Worm (Caenorhabditis elegans) whole organism, midembryonic: ENCODE data around the gene ulp-1.

ENCODE experiments used
- T22C8.4 ChIP-seq: fragments of 200-800 bp; sonication (Bioruptor generic); IDR thresholded peaks from 2 replicates; pipeline ENCODE4 v1.3.6; 2022; ENCODE audit warnings: missing genetic modification characterization, missing compliant biosample characterization
- cog-1 ChIP-seq: sonication (generic microtip); optimal IDR thresholded peaks from 2 replicates; lab custom pipeline; 2016; ENCODE audit warnings: missing genetic modification characterization, missing compliant biosample characterization
- flt-1 ChIP-seq: fragments of 200-800 bp; sonication (Bioruptor generic); IDR thresholded peaks from 2 replicates; pipeline ENCODE4 v1.3.6; 2022; ENCODE audit warnings: missing genetic modification characterization, missing compliant biosample characterization
- klf-2 ChIP-seq: fragments of 200-800 bp; sonication (Bioruptor generic); conservative IDR thresholded peaks from 2 replicates; pipeline ENCODE4 v1.3.6; 2022; ENCODE audit warnings: missing genetic modification reagents, missing genetic modification characterization, missing compliant biosample characterization
- med-1 ChIP-seq: sonication (generic microtip); optimal IDR thresholded peaks from 2 replicates; lab custom pipeline; 2017; ENCODE audit warnings: missing genetic modification characterization, mild to moderate bottlenecking, missing compliant biosample characterization, antibody characterized with exemption, missing genetic modification reagents; ENCODE audit not compliant: insufficient read depth
- ref-1 ChIP-seq: fragments of 200-800 bp; sonication (Bioruptor generic); conservative IDR thresholded peaks from 2 replicates; pipeline ENCODE4 v1.3.6; 2022; ENCODE audit warnings: missing genetic modification reagents, missing genetic modification characterization, missing compliant biosample characterization
- tab-1 ChIP-seq: fragments of 200-800 bp; sonication (Bioruptor generic); IDR thresholded peaks from 2 replicates; pipeline ENCODE4 v1.3.6; 2022; ENCODE audit warnings: missing genetic modification characterization, missing compliant biosample characterization
- ztf-23 ChIP-seq: fragments of 200-800 bp; sonication (Bioruptor generic); IDR thresholded peaks from 2 replicates; pipeline ENCODE4 v1.3.6; 2022; ENCODE audit warnings: missing genetic modification reagents, missing genetic modification characterization, missing compliant biosample characterization
- ztf-29 ChIP-seq: fragments of 200-800 bp; sonication (Bioruptor generic); IDR thresholded peaks from 2 replicates; pipeline ENCODE4 v1.3.6; 2022; ENCODE audit warnings: missing genetic modification reagents, missing genetic modification characterization, missing compliant biosample characterization

The ulp-1 gene

ce11 chrIII:5150980-5151379 lies 18.6 kb downstream of the ulp-1 start:
- TF ChIP-seq med-1: no peak
- no peak for TF ChIP-seq ztf-23 (GFP tag; lab: Robert Waterston, UW)
- TF ChIP-seq klf-2: no peak
- TF ChIP-seq tab-1 (GFP tag; lab: Robert Waterston, UW): no peak
- TF ChIP-seq ztf-29 (GFP tag; lab: Robert Waterston, UW): no peak
- no peak for TF ChIP-seq cog-1 (tag; lab: Kevin White, UChicago)
- no peak for TF ChIP-seq flt-1 (GFP tag; lab: Robert Waterston, UW)
- no peak for TF ChIP-seq ref-1
- no peak for TF ChIP-seq T22C8.4 (GFP tag; lab: Robert Waterston, UW)

- no peak for TF ChIP-seq med-1
- TF ChIP-seq ref-1: no peak
- TF ChIP-seq ztf-23 (GFP tag; lab: Robert Waterston, UW): no peak
- no peak for TF ChIP-seq flt-1 (GFP tag; lab: Robert Waterston, UW)
- no peak for TF ChIP-seq cog-1 (tag; lab: Kevin White, UChicago)
- no peak for TF ChIP-seq klf-2
- TF ChIP-seq T22C8.4 (GFP tag; lab: Robert Waterston, UW): no peak
- no peak for TF ChIP-seq ztf-29 (GFP tag; lab: Robert Waterston, UW)
- TF ChIP-seq tab-1 (GFP tag; lab: Robert Waterston, UW): no peak
These were observed 19.6 kb downstream of the ulp-1 start for ce11 chrIII:5150012-5150411.

- TF ChIP-seq ztf-23 (GFP tag; lab: Robert Waterston, UW) (no peak), ztf-29 (GFP tag; lab: Robert Waterston, UW) (no peak), tab-1 (GFP tag; lab: Robert Waterston, UW) (no peak), T22C8.4 (GFP tag; lab: Robert Waterston, UW) (no peak), flt-1 (GFP tag; lab: Robert Waterston, UW) (no peak), med-1 (no peak), klf-2 (no peak), ref-1 (no peak), cog-1 (tag; lab: Kevin White, UChicago) (no peak)
These were observed 20.1 kb downstream of the ulp-1 start, which contains the start of gene Y54H5A.2 for ce11 chrIII:5149478-5149877. Gene Y54H5A.2, minus strand, starts transcription at chrIII:5149578.

ce11 chrIII:5147445-5147844 lies 22.2 kb downstream of the ulp-1 start:
- TF ChIP-seq ztf-23 (GFP tag; lab: Robert Waterston, UW) (no peak), T22C8.4 (GFP tag; lab: Robert Waterston, UW) (no peak), cog-1 (tag; lab: Kevin White, UChicago) (no peak), klf-2 (no peak), flt-1 (GFP tag; lab: Robert Waterston, UW) (no peak), tab-1 (GFP tag; lab: Robert Waterston, UW) (no peak), ztf-29 (GFP tag; lab: Robert Waterston, UW) (no peak), med-1 (no peak), ref-1 (no peak)

ce11 chrIII:5146749-5147148 lies 22.9 kb downstream of the ulp-1 start:
- TF ChIP-seq ztf-23 (GFP tag; lab: Robert Waterston, UW) (no peak), T22C8.4 (GFP tag; lab: Robert Waterston, UW) (no peak), tab-1 (GFP tag; lab: Robert Waterston, UW) (no peak), cog-1 (tag; lab: Kevin White, UChicago) (no peak), ref-1 (no peak), med-1 (no peak), ztf-29 (GFP tag; lab: Robert Waterston, UW) (no peak)

- TF ChIP-seq ztf-23 (GFP tag; lab: Robert Waterston, UW) (no peak), flt-1 (GFP tag; lab: Robert Waterston, UW) (no peak), tab-1 (GFP tag; lab: Robert Waterston, UW) (no peak), ref-1 (no peak), T22C8.4 (GFP tag; lab: Robert Waterston, UW) (no peak), klf-2 (no peak), ztf-29 (GFP tag; lab: Robert Waterston, UW) (no peak), cog-1 (tag; lab: Kevin White, UChicago) (no peak), med-1 (no peak)
These were observed 23.7 kb downstream of the ulp-1 start for ce11 chrIII:5145874-5146273.

ce11 chrIII:5144169-5144568 lies 25.4 kb downstream of the ulp-1 start:
- TF ChIP-seq ref-1: no peak
- no peak for TF ChIP-seq ztf-29 (GFP tag; lab: Robert Waterston, UW)
- no peak for TF ChIP-seq klf-2
- TF ChIP-seq ztf-23 (GFP tag; lab: Robert Waterston, UW): no peak

ce11 chrIII:5143520-5143919 lies 26.1 kb downstream of the ulp-1 start:
- TF ChIP-seq flt-1 (GFP tag; lab: Robert Waterston, UW) (no peak), tab-1 (GFP tag; lab: Robert Waterston, UW) (no peak), T22C8.4 (GFP tag; lab: Robert Waterston, UW) (no peak), ztf-29 (GFP tag; lab: Robert Waterston, UW) (no peak), med-1 (no peak), cog-1 (tag; lab: Kevin White, UChicago) (no peak), klf-2 (no peak), ztf-23 (GFP tag; lab: Robert Waterston, UW) (no peak), ref-1 (no peak)

- TF ChIP-seq ztf-23 (GFP tag; lab: Robert Waterston, UW) (no peak), ztf-29 (GFP tag; lab: Robert Waterston, UW) (no peak), cog-1 (tag; lab: Kevin White, UChicago) (no peak), med-1 (no peak), klf-2 (no peak)
These were observed 27.7 kb downstream of the ulp-1 start for ce11 chrIII:5141935-5142334.

ce11 chrIII:5140559-5140958 lies 29.0 kb downstream of the ulp-1 start:
- TF ChIP-seq flt-1 (GFP tag; lab: Robert Waterston, UW) (no peak), T22C8.4 (GFP tag; lab: Robert Waterston, UW) (0 out of 2 replicates have a peak, but pooled peaks have one; percentile 21)

ce11 chrIII:5139768-5140167 lies 29.8 kb downstream of the ulp-1 start:
- TF ChIP-seq cog-1 (tag; lab: Kevin White, UChicago) (no peak), ref-1 (0 out of 2 replicates have a peak, but pooled peaks have one; percentile 17), flt-1 (GFP tag; lab: Robert Waterston, UW) (no peak)
